Fruit fly (Drosophila melanogaster) S2 (cell line): ENCODE results near the gene CG9471.

Experiments
- CG8478 ChIP-seq: fragments of >200 bp; optimal IDR thresholded peaks from 2 replicates; lab custom pipeline; 2018
- CTCF ChIP-seq, 2 experiments: fragments of >200 bp; optimal IDR thresholded peaks; 2 replicates each; lab custom pipeline; 2018

- TF ChIP-seq CTCF (optimal IDR thresholded peaks at IDR 0.05; lab: Kevin White, UChicago): no peak
- no peak for TF ChIP-seq CG8478 (lab: Kevin White, UChicago)
Measured at dm6 chr3R:9818295-9818694, 47.0 kb upstream of the CG9471 start, which contains the start of gene CG9459.
